Worm (Caenorhabditis elegans): ENCODE data around the gene F54C9.9.

Gene F54C9.9

ce11 chrII:8630088-8630487 is 52.2 kb downstream of the F54C9.9 start, which contains the start of gene T22C8.6:
Gene T22C8.6 (minus strand): TSS chrII:8630281.
- TF ChIP-seq nhr-20 (tag; optimal IDR thresholded peaks at IDR 0.05): peak; percentile 47
- TF ChIP-seq blmp-1 (tag; optimal IDR thresholded peaks at IDR 0.05): peak; percentile 78
- TF ChIP-seq nhr-11 (tag; optimal IDR thresholded peaks at IDR 0.05): no peak
- peak in 1 of 6 experiments; percentile 25 for TF ChIP-seq elt-3 (tag; optimal IDR thresholded peaks at IDR 0.05)
- TF ChIP-seq vab-15 (tag; optimal IDR thresholded peaks at IDR 0.05): no peak
- peak; percentile 48 for TF ChIP-seq lin-14 (GFP tag; optimal IDR thresholded peaks at IDR 0.05)
- peak; percentile 75 for TF ChIP-seq nhr-85 (tag)
- no peak for TF ChIP-seq nhr-77 (tag; optimal IDR thresholded peaks at IDR 0.05)
- TF ChIP-seq lin-35 (GFP tag; optimal IDR thresholded peaks at IDR 0.05): peak in 1 of 2 experiments; percentile 3

Measured in whole organism, L1 larva.